Fruit fly (Drosophila melanogaster): ENCODE results near the gene CG15741.

Gene CG15741

DNA sequence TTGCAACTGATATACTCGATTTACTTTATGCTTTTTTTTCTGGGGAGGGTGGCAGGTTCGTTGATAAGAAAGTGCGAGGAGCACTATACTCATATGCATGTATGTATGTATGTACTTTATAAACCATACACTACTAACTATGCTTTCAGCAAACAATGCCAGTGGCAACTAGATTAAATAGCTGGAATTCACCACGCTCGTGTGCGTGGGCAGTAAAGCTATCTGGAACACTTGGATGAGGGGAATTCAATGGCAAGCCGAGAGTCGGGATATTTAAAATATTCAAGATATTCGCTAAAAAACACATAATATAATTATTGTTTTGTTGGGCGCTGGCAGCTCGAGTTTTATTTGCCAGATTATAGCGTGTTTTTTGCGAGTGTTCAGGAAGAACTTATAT is 19.0 kb upstream of the CG15741 start:
- no peak for TF ChIP-seq ovo (GFP tag; optimal IDR thresholded peaks at IDR 0.05)
- no peak for TF ChIP-seq CG1620 (GFP tag; optimal IDR thresholded peaks at IDR 0.05)
- TF ChIP-seq Crg-1 (GFP tag; optimal IDR thresholded peaks at IDR 0.05) = no peak
- TF ChIP-seq CG7045 (GFP tag; optimal IDR thresholded peaks at IDR 0.05) = no peak

DNA sequence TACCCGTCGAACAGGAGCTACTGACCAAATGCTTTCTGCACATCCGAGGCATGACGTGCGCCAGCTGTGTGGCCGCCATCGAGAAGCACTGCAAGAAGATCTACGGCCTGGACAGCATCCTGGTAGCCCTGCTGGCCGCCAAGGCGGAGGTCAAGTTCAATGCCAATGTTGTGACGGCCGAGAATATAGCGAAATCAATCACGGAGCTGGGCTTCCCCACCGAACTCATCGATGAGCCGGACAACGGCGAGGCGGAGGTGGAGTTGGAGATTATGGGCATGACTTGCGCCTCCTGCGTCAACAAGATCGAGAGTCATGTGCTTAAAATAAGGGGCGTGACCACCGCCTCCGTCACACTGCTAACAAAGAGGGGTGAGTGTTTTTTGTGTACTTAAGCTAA is 18.1 kb upstream of the CG15741 start:
- TF ChIP-seq CG5204 (GFP tag; optimal IDR thresholded peaks at IDR 0.05) = no peak
- TF ChIP-seq CG14711 (tag; optimal IDR thresholded peaks at IDR 0.05) = no peak
- TF ChIP-seq cic (GFP tag; optimal IDR thresholded peaks at IDR 0.05) = no peak
- no peak for TF ChIP-seq CG1620 (GFP tag; optimal IDR thresholded peaks at IDR 0.05)
- no peak for TF ChIP-seq Crg-1 (GFP tag; optimal IDR thresholded peaks at IDR 0.05)
- TF ChIP-seq CG11617 (GFP tag; optimal IDR thresholded peaks at IDR 0.05) = no peak
- TF ChIP-seq bab1 (GFP tag; optimal IDR thresholded peaks at IDR 0.05) = no peak
- TF ChIP-seq pad (GFP tag; optimal IDR thresholded peaks at IDR 0.05) = no peak
- no peak for TF ChIP-seq CG33017 (tag; optimal IDR thresholded peaks at IDR 0.05)
- no peak for TF ChIP-seq tj (GFP tag; optimal IDR thresholded peaks at IDR 0.05)
- no peak for TF ChIP-seq Mnt (GFP tag; optimal IDR thresholded peaks at IDR 0.05)
- TF ChIP-seq Clk (GFP tag; optimal IDR thresholded peaks at IDR 0.05) = no peak
- no peak for TF ChIP-seq kay (GFP tag; ENCODE audit: borderline replicate concordance)
- no peak for TF ChIP-seq cnc (optimal IDR thresholded peaks at IDR 0.05)
- no peak for TF ChIP-seq ovo (GFP tag; optimal IDR thresholded peaks at IDR 0.05)
- no peak for TF ChIP-seq CG7045 (GFP tag; optimal IDR thresholded peaks at IDR 0.05)
- no peak for TF ChIP-seq Hr96 (GFP tag; optimal IDR thresholded peaks at IDR 0.05)

DNA sequence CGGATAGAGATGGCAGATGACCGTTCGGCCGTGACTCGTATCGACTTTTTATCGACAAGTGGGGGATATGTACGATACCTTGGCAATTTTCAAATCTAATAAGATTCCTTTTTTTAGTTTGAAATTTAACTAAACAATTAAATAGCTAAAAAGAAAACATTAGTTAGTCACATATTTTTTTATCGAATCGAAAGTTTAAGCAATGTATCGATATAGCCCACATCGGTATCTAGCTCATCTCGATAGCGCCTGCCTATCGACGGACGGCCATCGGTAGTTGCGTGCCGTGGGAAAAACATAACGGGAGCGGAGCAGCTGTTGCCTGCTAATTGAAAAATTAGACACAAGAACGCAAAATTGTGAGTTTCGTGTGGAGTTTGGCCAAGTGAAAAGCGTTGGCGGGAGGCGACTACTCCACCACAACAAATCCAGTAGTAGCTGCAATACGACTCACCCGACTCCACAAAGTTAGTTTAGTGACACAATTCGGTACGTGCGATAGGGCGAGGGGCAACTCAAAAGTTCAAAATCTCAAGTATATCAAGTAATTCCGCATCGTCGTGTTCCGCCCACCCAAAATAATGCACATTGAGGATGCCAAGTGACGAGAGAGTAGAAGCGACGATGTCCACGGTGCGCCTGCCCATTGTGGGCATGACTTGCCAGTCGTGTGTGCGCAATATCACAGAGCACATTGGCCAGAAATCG is 17.1 kb upstream of the CG15741 start, which contains the start of the genes CG10347 and ATP7:
TSS of gene CG10347 (minus strand) at position 174 of the 708 bp plus-strand sequence.
TSS of gene ATP7 (plus strand) at position 265 of the 708 bp plus-strand sequence.
- TF ChIP-seq pad (GFP tag; optimal IDR thresholded peaks at IDR 0.05) (peak; percentile 35), ovo (GFP tag; optimal IDR thresholded peaks at IDR 0.05) (peak; percentile 90), CG7101 (tag; optimal IDR thresholded peaks at IDR 0.05) (peak; percentile 41), CG12768 (GFP tag; optimal IDR thresholded peaks at IDR 0.05) (no peak), CG7045 (GFP tag; optimal IDR thresholded peaks at IDR 0.05) (no peak), cnc (optimal IDR thresholded peaks at IDR 0.05) (peak in 1 of 2 experiments; percentile 44), bab1 (GFP tag; optimal IDR thresholded peaks at IDR 0.05) (peak; percentile 77), CG33017 (tag; optimal IDR thresholded peaks at IDR 0.05) (no peak), CG1620 (GFP tag; optimal IDR thresholded peaks at IDR 0.05) (peak; percentile 55), CG14711 (tag; optimal IDR thresholded peaks at IDR 0.05) (peak; percentile 43), toe (GFP tag; optimal IDR thresholded peaks at IDR 0.05) (peak; percentile 47), Clk (GFP tag; optimal IDR thresholded peaks at IDR 0.05) (no peak), cic (GFP tag; optimal IDR thresholded peaks at IDR 0.05) (no peak), tj (GFP tag; optimal IDR thresholded peaks at IDR 0.05) (peak; percentile 32), CG11617 (GFP tag; optimal IDR thresholded peaks at IDR 0.05) (peak; percentile 61), Mnt (GFP tag; optimal IDR thresholded peaks at IDR 0.05) (peak; percentile 81), Crg-1 (GFP tag; optimal IDR thresholded peaks at IDR 0.05) (peak; percentile 27)

DNA sequence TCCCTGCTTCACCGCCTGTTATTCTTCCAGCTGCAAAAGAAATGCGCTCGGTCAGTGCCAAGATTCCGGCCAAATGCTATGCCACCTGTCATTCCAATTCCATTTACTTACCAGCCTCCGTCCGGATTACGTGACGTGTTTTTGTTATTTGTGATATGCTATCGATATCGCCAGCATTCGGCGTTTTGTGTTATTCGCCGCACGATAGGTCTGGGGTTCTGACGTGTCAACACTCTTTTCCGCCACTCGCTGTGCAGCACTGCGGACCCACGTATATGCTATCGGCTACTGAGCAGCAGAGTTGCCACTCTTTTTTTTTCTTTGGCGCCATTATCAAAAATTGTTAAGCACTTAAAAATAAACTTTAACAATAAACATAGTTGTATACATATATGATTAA is 14.5 kb upstream of the CG15741 start, which contains the start of gene p24-1:
TSS of gene p24-1 (minus strand) at position 221 of the 400 bp plus-strand sequence.
- peak; percentile 85 for TF ChIP-seq Mnt (GFP tag; optimal IDR thresholded peaks at IDR 0.05)
- TF ChIP-seq kay (GFP tag; ENCODE audit: borderline replicate concordance) = no peak
- peak; percentile 28 for TF ChIP-seq toe (GFP tag; optimal IDR thresholded peaks at IDR 0.05)
- TF ChIP-seq Hr96 (GFP tag; optimal IDR thresholded peaks at IDR 0.05) = no peak
- no peak for TF ChIP-seq CG33017 (tag; optimal IDR thresholded peaks at IDR 0.05)
- TF ChIP-seq CG11617 (GFP tag; optimal IDR thresholded peaks at IDR 0.05) = peak; percentile 24
- TF ChIP-seq CG1620 (GFP tag; optimal IDR thresholded peaks at IDR 0.05) = peak; percentile 88
- peak; percentile 81 for TF ChIP-seq bab1 (GFP tag; optimal IDR thresholded peaks at IDR 0.05)
- TF ChIP-seq ovo (GFP tag; optimal IDR thresholded peaks at IDR 0.05) = peak; percentile 67
- peak; percentile 88 for TF ChIP-seq Crg-1 (GFP tag; optimal IDR thresholded peaks at IDR 0.05)
- no peak for TF ChIP-seq CG5204 (GFP tag; optimal IDR thresholded peaks at IDR 0.05)
- TF ChIP-seq CG7101 (tag; optimal IDR thresholded peaks at IDR 0.05) = peak; percentile 81
- TF ChIP-seq pad (GFP tag; optimal IDR thresholded peaks at IDR 0.05) = peak; percentile 73
- TF ChIP-seq CG7045 (GFP tag; optimal IDR thresholded peaks at IDR 0.05) = no peak
- peak; percentile 41 for TF ChIP-seq cic (GFP tag; optimal IDR thresholded peaks at IDR 0.05)
- no peak for TF ChIP-seq cnc (optimal IDR thresholded peaks at IDR 0.05)
- TF ChIP-seq CG12768 (GFP tag; optimal IDR thresholded peaks at IDR 0.05) = no peak
- TF ChIP-seq tj (GFP tag; optimal IDR thresholded peaks at IDR 0.05) = peak; percentile 16
- no peak for TF ChIP-seq Clk (GFP tag; optimal IDR thresholded peaks at IDR 0.05)
- peak; percentile 76 for TF ChIP-seq CG14711 (tag; optimal IDR thresholded peaks at IDR 0.05)

DNA sequence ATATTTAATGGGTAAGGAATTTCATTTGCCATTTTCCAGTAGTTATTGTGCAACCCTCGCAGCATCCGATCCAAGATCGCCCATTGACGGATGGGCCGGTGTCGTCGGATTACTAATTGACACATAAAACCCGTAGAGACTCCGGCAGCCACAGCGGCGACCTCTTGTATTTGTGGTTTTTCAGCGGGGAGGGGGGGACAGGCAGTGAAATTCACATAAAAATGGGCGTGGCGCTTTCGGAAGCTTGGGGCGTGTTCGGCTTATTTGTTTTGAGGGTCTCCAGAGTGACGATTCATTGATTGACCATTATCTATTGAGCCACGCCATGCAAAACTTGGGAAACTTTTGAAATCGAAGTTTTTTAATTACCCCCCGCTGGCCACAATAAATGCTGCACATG is 11.4 kb upstream of the CG15741 start:
- TF ChIP-seq CG1620 (GFP tag; optimal IDR thresholded peaks at IDR 0.05) (no peak), bab1 (GFP tag; optimal IDR thresholded peaks at IDR 0.05) (no peak), CG7101 (tag; optimal IDR thresholded peaks at IDR 0.05) (no peak), CG12768 (GFP tag; optimal IDR thresholded peaks at IDR 0.05) (no peak), tj (GFP tag; optimal IDR thresholded peaks at IDR 0.05) (no peak), CG14711 (tag; optimal IDR thresholded peaks at IDR 0.05) (no peak), toe (GFP tag; optimal IDR thresholded peaks at IDR 0.05) (no peak), ovo (GFP tag; optimal IDR thresholded peaks at IDR 0.05) (no peak), CG7045 (GFP tag; optimal IDR thresholded peaks at IDR 0.05) (no peak), CG33017 (tag; optimal IDR thresholded peaks at IDR 0.05) (no peak), cnc (optimal IDR thresholded peaks at IDR 0.05) (no peak), Hr96 (GFP tag; optimal IDR thresholded peaks at IDR 0.05) (no peak), kay (GFP tag; ENCODE audit: borderline replicate concordance) (no peak)
